Worm (Caenorhabditis elegans) whole organism, early embryonic: ENCODE measurements around the gene ZC178.2.

Experiments used
- B0310.2 ChIP-seq: sonication (generic microtip); optimal IDR thresholded peaks from 2 replicates; lab custom pipeline; 2016; ENCODE audit warnings: mild to moderate bottlenecking, missing genetic modification characterization, missing compliant biosample characterization
- aly-1 ChIP-seq: sonication (generic microtip); optimal IDR thresholded peaks from 2 replicates; lab custom pipeline; 2016; ENCODE audit warnings: missing genetic modification characterization, missing compliant biosample characterization
- ama-1 ChIP-seq: fragments of 150-350 bp; optimal IDR thresholded peaks from 2 replicates; lab custom pipeline; 2014
- ceh-13 ChIP-seq: fragments of 200-800 bp; sonication (Bioruptor generic); optimal IDR thresholded peaks from 2 replicates; lab custom pipeline; 2018; ENCODE audit warnings: mild to moderate bottlenecking, missing genetic modification characterization, missing compliant biosample characterization
- ceh-36 ChIP-seq: sonication (generic microtip); optimal IDR thresholded peaks from 2 replicates; lab custom pipeline; 2016; ENCODE audit warnings: missing genetic modification characterization, inconsistent platforms, missing compliant biosample characterization
- flt-1 ChIP-seq: fragments of 200-800 bp; sonication (Bioruptor generic); IDR thresholded peaks from 2 replicates; pipeline ENCODE4 v1.3.6; 2022; ENCODE audit warnings: missing genetic modification characterization, missing compliant biosample characterization
- hmbx-1 ChIP-seq: sonication (generic microtip); optimal IDR thresholded peaks from 2 replicates; lab custom pipeline; 2016; ENCODE audit warnings: mild to moderate bottlenecking, missing genetic modification characterization, missing compliant biosample characterization
- hmg-4 ChIP-seq: fragments of 200-800 bp; sonication (Bioruptor generic); optimal IDR thresholded peaks from 2 replicates; lab custom pipeline; 2018; ENCODE audit warnings: mild to moderate bottlenecking, missing genetic modification characterization, missing compliant biosample characterization
- hnd-1 ChIP-seq: sonication (generic microtip); optimal IDR thresholded peaks from 2 replicates; lab custom pipeline; 2016; ENCODE audit warnings: missing genetic modification characterization, missing compliant biosample characterization
- pes-1 ChIP-seq: fragments of 200-800 bp; sonication (Bioruptor generic); IDR thresholded peaks from 2 replicates; pipeline ENCODE4 v1.3.6; 2022; ENCODE audit warnings: missing genetic modification reagents, missing genetic modification characterization, missing compliant biosample characterization
- sea-1 ChIP-seq: fragments of 200-800 bp; sonication (Bioruptor generic); conservative IDR thresholded peaks from 2 replicates; pipeline ENCODE4 v1.3.6; 2022; ENCODE audit warnings: missing genetic modification characterization, missing compliant biosample characterization
- tra-4 ChIP-seq: sonication (generic microtip); optimal IDR thresholded peaks from 2 replicates; lab custom pipeline; 2017; ENCODE audit warnings: missing genetic modification characterization, missing compliant biosample characterization

DNA sequence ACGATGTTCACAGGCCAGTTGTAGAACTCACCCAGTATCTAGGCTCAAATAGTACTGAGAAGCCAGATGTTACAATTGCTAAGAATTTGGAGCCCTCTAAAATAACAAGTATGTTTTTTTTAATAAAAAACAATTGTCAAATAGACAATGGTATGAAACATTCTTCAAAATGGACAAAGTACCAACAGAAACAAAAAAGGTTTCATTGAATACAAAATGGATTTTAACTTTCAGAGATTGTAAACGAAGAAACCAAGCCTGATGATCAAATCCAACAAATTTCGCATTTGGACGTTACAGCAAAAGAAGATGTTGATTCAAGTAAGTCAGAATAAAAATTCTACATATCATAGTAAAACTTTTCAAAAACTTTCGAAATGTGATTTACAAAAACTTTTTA lies 15.3 kb upstream of the ZC178.2 start, which contains the start of gene ZC196.9:
- TF ChIP-seq flt-1 (GFP tag; lab: Robert Waterston, UW) (no peak), ama-1 (lab: Kevin White, UChicago) (no peak), tra-4 (tag; lab: Kevin White, UChicago) (no peak), ceh-13 (GFP tag; lab: Kevin White, UChicago) (no peak), B0310.2 (tag; lab: Kevin White, UChicago) (no peak), hmg-4 (GFP tag; lab: Kevin White, UChicago) (no peak), hnd-1 (tag; lab: Kevin White, UChicago) (no peak), sea-1 (GFP tag; lab: Robert Waterston, UW) (no peak), hmbx-1 (tag; lab: Kevin White, UChicago) (no peak), aly-1 (no peak), pes-1 (GFP tag; lab: Robert Waterston, UW) (no peak), ceh-36 (tag; lab: Kevin White, UChicago) (no peak)
